Worm (Caenorhabditis elegans) whole organism, young adult: ENCODE data around the gene txt-9.

Experiments used
- B0035.1 ChIP-seq: sonication (generic microtip); optimal IDR thresholded peaks from 2 replicates; lab custom pipeline; 2016; ENCODE audit warnings: missing genetic modification characterization, mild to moderate bottlenecking, missing compliant biosample characterization, missing genotype, missing genetic modification reagents
- B0261.1 ChIP-seq: sonication (generic microtip); optimal IDR thresholded peaks from 2 replicates; lab custom pipeline; 2016; ENCODE audit warnings: mild to moderate bottlenecking, missing genetic modification characterization, moderate library complexity, missing compliant biosample characterization
- B0336.3 ChIP-seq: fragments of 200-800 bp; sonication (Bioruptor generic); IDR thresholded peaks from 2 replicates; pipeline ENCODE4 v1.3.6; 2022; ENCODE audit warnings: missing genetic modification characterization, missing compliant biosample characterization
- C06A6.2 ChIP-seq: fragments of 200-800 bp; sonication (Bioruptor generic); conservative IDR thresholded peaks from 2 replicates; pipeline ENCODE4 v1.3.6; 2022; ENCODE audit warnings: missing genetic modification characterization, missing compliant biosample characterization
- D2030.7 ChIP-seq: fragments of 200-800 bp; sonication (Bioruptor generic); IDR thresholded peaks from 2 replicates; pipeline ENCODE4 v1.3.6; 2022; ENCODE audit warnings: missing genetic modification reagents, missing genetic modification characterization, missing compliant biosample characterization
- F22D6.2 ChIP-seq: sonication (generic microtip); optimal IDR thresholded peaks from 2 replicates; lab custom pipeline; 2016; ENCODE audit warnings: mild to moderate bottlenecking, missing genetic modification characterization, missing compliant biosample characterization
- F33H1.4 ChIP-seq: fragments of 200-800 bp; sonication (Bioruptor generic); IDR thresholded peaks from 2 replicates; pipeline ENCODE4 v1.3.6; 2022; ENCODE audit warnings: missing genetic modification reagents, missing genetic modification characterization, missing compliant biosample characterization
- F37B4.10 ChIP-seq: fragments of 200-800 bp; sonication (Bioruptor generic); IDR thresholded peaks from 2 replicates; pipeline ENCODE4 v1.3.6; 2022; ENCODE audit warnings: missing genetic modification characterization, missing compliant biosample characterization
- F55B11.4 ChIP-seq: sonication (generic microtip); optimal IDR thresholded peaks from 2 replicates; lab custom pipeline; 2016; ENCODE audit warnings: missing compliant biosample characterization, missing genetic modification characterization, borderline replicate concordance; ENCODE audit not compliant: insufficient read depth
- Y53G8AR.9 ChIP-seq: fragments of 200-800 bp; sonication (Bioruptor generic); conservative IDR thresholded peaks from 2 replicates; pipeline ENCODE4 v1.3.6; 2022; ENCODE audit warnings: missing genetic modification reagents, missing genetic modification characterization, missing compliant biosample characterization
- aptf-3 ChIP-seq: fragments of 200-800 bp; sonication (Bioruptor generic); IDR thresholded peaks from 2 replicates; pipeline ENCODE4 v1.3.6; 2022; ENCODE audit warnings: missing genetic modification characterization, missing compliant biosample characterization
- atf-7 ChIP-seq: sonication (generic microtip); optimal IDR thresholded peaks from 2 replicates; lab custom pipeline; 2017; ENCODE audit warnings: mild to moderate bottlenecking, missing genetic modification characterization, missing compliant biosample characterization
- ceh-100 ChIP-seq: fragments of 200-800 bp; sonication (Bioruptor generic); IDR thresholded peaks from 2 replicates; pipeline ENCODE4 v1.3.6; 2022; ENCODE audit warnings: missing genetic modification reagents, missing genetic modification characterization, missing compliant biosample characterization
- ceh-58 ChIP-seq: fragments of 200-800 bp; sonication (Bioruptor generic); IDR thresholded peaks from 2 replicates; pipeline ENCODE4 v1.3.6; 2022; ENCODE audit warnings: missing genetic modification characterization, missing compliant biosample characterization
- ceh-79 ChIP-seq: sonication (generic microtip); optimal IDR thresholded peaks from 2 replicates; lab custom pipeline; 2017; ENCODE audit warnings: mild to moderate bottlenecking, missing genetic modification characterization, missing compliant biosample characterization
- chd-7 ChIP-seq: sonication (generic microtip); optimal IDR thresholded peaks from 2 replicates; lab custom pipeline; 2016; ENCODE audit warnings: mild to moderate bottlenecking, missing genetic modification characterization, moderate library complexity, missing compliant biosample characterization
- die-1 ChIP-seq: sonication (generic microtip); optimal IDR thresholded peaks from 2 replicates; lab custom pipeline; 2016; ENCODE audit warnings: missing genotype, mild to moderate bottlenecking, missing genetic modification characterization, missing compliant biosample characterization
- efl-1 ChIP-seq: fragments of 150-350 bp; optimal IDR thresholded peaks from 2 replicates; lab custom pipeline; 2014; ENCODE audit warnings: missing biosample characterization, missing genetic modification reagents, missing genetic modification characterization
- egl-18 ChIP-seq: fragments of 200-800 bp; sonication (Bioruptor generic); IDR thresholded peaks from 2 replicates; pipeline ENCODE4 v1.3.6; 2022; ENCODE audit warnings: missing genetic modification reagents, missing genetic modification characterization, missing compliant biosample characterization
- egrh-3 ChIP-seq: fragments of 200-800 bp; sonication (Bioruptor generic); IDR thresholded peaks from 2 replicates; pipeline ENCODE4 v1.3.6; 2022; ENCODE audit warnings: missing genetic modification reagents, missing genetic modification characterization, missing compliant biosample characterization
- ekl-4 ChIP-seq: fragments of 200-800 bp; sonication (Bioruptor generic); IDR thresholded peaks from 2 replicates; pipeline ENCODE4 v1.3.6; 2022; ENCODE audit warnings: missing genetic modification reagents, missing genetic modification characterization, missing compliant biosample characterization
- him-1 ChIP-seq: sonication (generic microtip); optimal IDR thresholded peaks from 2 replicates; lab custom pipeline; 2016; ENCODE audit warnings: missing genotype, missing genetic modification reagents, missing genetic modification characterization, missing compliant biosample characterization
- hlh-12 ChIP-seq: sonication (generic microtip); optimal IDR thresholded peaks from 2 replicates; lab custom pipeline; 2016; ENCODE audit warnings: missing genetic modification characterization, missing compliant biosample characterization
- hlh-26 ChIP-seq: fragments of 200-800 bp; sonication (Bioruptor generic); conservative IDR thresholded peaks from 2 replicates; pipeline ENCODE4 v1.3.6; 2022; ENCODE audit warnings: missing genetic modification reagents, missing genetic modification characterization, missing compliant biosample characterization
- hmg-20 ChIP-seq: fragments of 200-800 bp; sonication (Bioruptor generic); IDR thresholded peaks from 2 replicates; pipeline ENCODE4 v1.3.6; 2022; ENCODE audit warnings: missing genetic modification reagents, missing genetic modification characterization, missing compliant biosample characterization
- hrde-1 ChIP-seq: sonication (generic microtip); optimal IDR thresholded peaks from 2 replicates; lab custom pipeline; 2016; ENCODE audit warnings: missing genetic modification characterization, mild to moderate bottlenecking, missing compliant biosample characterization, moderate library complexity, missing genotype, missing genetic modification reagents, borderline replicate concordance
- hsf-1 ChIP-seq: fragments of 200-800 bp; sonication (Bioruptor generic); IDR thresholded peaks from 2 replicates; pipeline ENCODE4 v1.3.6; 2022; ENCODE audit warnings: missing genetic modification reagents, missing genetic modification characterization, missing compliant biosample characterization
- lin-40 ChIP-seq: sonication (generic microtip); optimal IDR thresholded peaks from 2 replicates; lab custom pipeline; 2016; ENCODE audit warnings: missing genetic modification characterization, mild to moderate bottlenecking, missing compliant biosample characterization, missing genotype, missing genetic modification reagents
- lin-54 ChIP-seq: fragments of 200-800 bp; sonication (Bioruptor generic); optimal IDR thresholded peaks from 2 replicates; lab custom pipeline; 2018; ENCODE audit warnings: mild to moderate bottlenecking, missing genetic modification characterization, missing compliant biosample characterization
- lsl-1 ChIP-seq: fragments of 200-800 bp; sonication (Bioruptor generic); optimal IDR thresholded peaks from 2 replicates; lab custom pipeline; 2018; ENCODE audit warnings: mild to moderate bottlenecking, missing genetic modification characterization, moderate library complexity, missing compliant biosample characterization
- mel-28 ChIP-seq: sonication (generic microtip); optimal IDR thresholded peaks from 2 replicates; lab custom pipeline; 2016; ENCODE audit warnings: borderline replicate concordance, mild to moderate bottlenecking, missing genetic modification characterization, missing compliant biosample characterization
- nhr-120 ChIP-seq: fragments of 200-800 bp; sonication (Bioruptor generic); IDR thresholded peaks from 2 replicates; pipeline ENCODE4 v1.3.6; 2022; ENCODE audit warnings: missing genetic modification characterization, missing compliant biosample characterization
- nhr-27 ChIP-seq: fragments of 200-800 bp; sonication (Bioruptor generic); optimal IDR thresholded peaks from 2 replicates; lab custom pipeline; 2018; ENCODE audit warnings: mild to moderate bottlenecking, missing genetic modification characterization, moderate library complexity, missing compliant biosample characterization
- nhr-80 ChIP-seq: sonication (generic microtip); optimal IDR thresholded peaks from 2 replicates; lab custom pipeline; 2016; ENCODE audit warnings: missing genetic modification characterization, missing compliant biosample characterization
- pbrm-1 ChIP-seq: fragments of 200-800 bp; sonication (Bioruptor generic); IDR thresholded peaks from 2 replicates; pipeline ENCODE4 v1.3.6; 2022; ENCODE audit warnings: missing genetic modification reagents, missing genetic modification characterization, missing compliant biosample characterization
- rcor-1 ChIP-seq: fragments of 200-800 bp; sonication (Bioruptor generic); IDR thresholded peaks from 2 replicates; pipeline ENCODE4 v1.3.6; 2022; ENCODE audit warnings: missing genetic modification reagents, missing genetic modification characterization, missing compliant biosample characterization
- repo-1 ChIP-seq: sonication (generic microtip); optimal IDR thresholded peaks from 2 replicates; lab custom pipeline; 2017; ENCODE audit warnings: mild to moderate bottlenecking, missing genetic modification characterization, missing compliant biosample characterization
- sea-2 ChIP-seq: fragments of 200-800 bp; sonication (Bioruptor generic); IDR thresholded peaks from 2 replicates; pipeline ENCODE4 v1.3.6; 2022; ENCODE audit warnings: missing genetic modification characterization, missing compliant biosample characterization
- snpc-1.3 ChIP-seq: sonication (generic microtip); optimal IDR thresholded peaks from 2 replicates; lab custom pipeline; 2017; ENCODE audit warnings: missing genetic modification characterization, mild to moderate bottlenecking, missing compliant biosample characterization, antibody characterized with exemption, moderate library complexity, missing genotype, missing genetic modification reagents; ENCODE audit not compliant: insufficient read depth
- snpc-4 ChIP-seq, 5 experiments: fragments of 150-350 bp in 1 of 5; sonication (generic microtip) in 4 of 5; optimal IDR thresholded peaks; 2 replicates each; lab custom pipeline; 2014 to 2018; ENCODE audit warnings: missing genetic modification characterization in 5 of 5, missing biosample characterization in 3 of 5, antibody characterized with exemption in 2 of 5, mild to moderate bottlenecking in 2 of 5, missing compliant biosample characterization in 2 of 5, missing genotype in 2 of 5, moderate library complexity in 2 of 5, missing genetic modification reagents in 1 of 5
- somi-1 ChIP-seq: fragments of 200-800 bp; sonication (Bioruptor generic); optimal IDR thresholded peaks from 2 replicates; lab custom pipeline; 2018; ENCODE audit warnings: mild to moderate bottlenecking, missing genetic modification characterization, missing compliant biosample characterization
- sptf-2 ChIP-seq: fragments of 200-800 bp; sonication (Bioruptor generic); optimal IDR thresholded peaks from 2 replicates; lab custom pipeline; 2018; ENCODE audit warnings: mild to moderate bottlenecking, missing genetic modification characterization, missing compliant biosample characterization
- tlf-1 ChIP-seq: fragments of 200-800 bp; sonication (Bioruptor generic); optimal IDR thresholded peaks from 2 replicates; lab custom pipeline; 2018; ENCODE audit warnings: mild to moderate bottlenecking, missing genetic modification characterization, missing compliant biosample characterization
- unc-130 ChIP-seq: sonication (generic microtip); optimal IDR thresholded peaks from 2 replicates; lab custom pipeline; 2016; ENCODE audit warnings: missing genetic modification reagents, missing genetic modification characterization, missing compliant biosample characterization
- unc-62 ChIP-seq: fragments of 150-350 bp; optimal IDR thresholded peaks from 2 replicates; lab custom pipeline; 2014; ENCODE audit warnings: missing biosample characterization, missing genetic modification reagents, missing genetic modification characterization

txt-9 gene

DNA sequence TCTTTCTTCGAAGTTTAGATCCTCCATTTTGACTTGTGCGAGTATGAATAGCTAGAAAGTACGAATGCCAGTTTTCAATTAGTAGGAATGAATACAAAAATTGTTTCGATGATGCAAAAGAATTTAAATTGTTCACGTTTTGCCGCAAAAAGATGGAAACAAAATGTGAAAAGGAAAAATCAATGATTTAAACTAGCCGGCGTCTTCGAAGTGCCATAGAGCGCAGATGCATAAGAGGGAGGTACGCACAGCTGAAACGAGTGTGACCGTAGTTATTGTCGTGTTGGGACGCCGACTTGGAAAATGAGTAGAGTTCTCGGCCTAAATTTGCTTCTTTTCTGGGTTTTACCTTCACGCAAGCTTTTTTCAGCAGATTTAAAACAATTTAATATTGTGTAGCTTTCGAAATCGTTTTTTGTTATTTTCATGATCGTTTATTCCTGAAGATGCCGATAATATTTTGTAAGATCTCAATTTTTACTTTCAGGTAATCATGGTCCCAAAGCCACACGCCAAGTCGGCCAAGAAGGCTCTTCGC lies 30.4 kb upstream of the txt-9 start, which contains the start of the genes ify-1 and rpl-22 (continued):
- TF ChIP-seq mel-28 (tag; lab: Kevin White, UChicago): no peak
- TF ChIP-seq F55B11.4 (tag; lab: Kevin White, UChicago): no peak
- TF ChIP-seq efl-1: peak; percentile 80
- TF ChIP-seq F37B4.10 (GFP tag; lab: Robert Waterston, UW): no peak
- peak; percentile 52; the same call in 1 of the 2 replicates for TF ChIP-seq Y53G8AR.9 (GFP tag; lab: Robert Waterston, UW)
- no peak for TF ChIP-seq nhr-120 (GFP tag; lab: Robert Waterston, UW)
- TF ChIP-seq nhr-80 (tag; lab: Kevin White, UChicago): peak; percentile 36
- TF ChIP-seq F33H1.4 (GFP tag; lab: Robert Waterston, UW): peak; percentile 96
- TF ChIP-seq tlf-1 (GFP tag; lab: Kevin White, UChicago): peak; percentile 85
- TF ChIP-seq unc-130: no peak
- TF ChIP-seq lin-40 (tag; lab: Kevin White, UChicago): peak; percentile 79
- no peak for TF ChIP-seq somi-1 (GFP tag; lab: Kevin White, UChicago)
- peak; percentile 90 for TF ChIP-seq ceh-100 (GFP tag; lab: Robert Waterston, UW)
- TF ChIP-seq chd-7 (tag; lab: Kevin White, UChicago): no peak
- TF ChIP-seq atf-7: no peak
- TF ChIP-seq him-1 (tag; lab: Kevin White, UChicago): no peak
- TF ChIP-seq ceh-58 (GFP tag; lab: Robert Waterston, UW): no peak
- no peak for TF ChIP-seq ceh-79 (tag; lab: Kevin White, UChicago)
- peak; percentile 48; the same call in 1 of the 2 replicates for TF ChIP-seq hmg-20 (GFP tag; lab: Robert Waterston, UW)
- TF ChIP-seq egrh-3: peak; percentile 77
- no peak for TF ChIP-seq hlh-26 (GFP tag; lab: Robert Waterston, UW)
- no peak for TF ChIP-seq hlh-12 (tag; lab: Kevin White, UChicago)

DNA sequence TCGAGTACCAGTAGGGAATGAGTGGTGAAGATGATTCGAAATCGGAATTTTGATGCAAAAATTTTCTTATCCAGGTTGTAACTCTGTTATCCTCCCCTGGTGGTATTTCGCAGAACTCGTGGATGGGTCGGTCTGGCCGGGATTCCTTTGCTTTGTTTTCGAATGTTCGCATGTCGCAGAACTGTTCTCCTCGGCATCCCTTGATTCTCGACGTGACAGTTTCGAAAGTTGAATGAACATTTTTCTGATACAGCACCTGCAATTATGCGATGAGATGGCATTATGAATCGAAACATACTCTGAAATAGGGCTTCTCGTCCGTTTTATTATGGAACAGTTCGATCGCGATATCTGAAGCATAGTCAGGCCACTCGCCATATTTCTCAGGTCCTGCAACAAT lies 29.3 kb upstream of the txt-9 start:
- TF ChIP-seq F22D6.2 (tag; lab: Kevin White, UChicago) (no peak), repo-1 (no peak), aptf-3 (no peak), B0261.1 (tag; lab: Kevin White, UChicago) (no peak), sptf-2 (GFP tag; lab: Kevin White, UChicago) (no peak), snpc-4 (GFP tag; optimal IDR thresholded peaks at IDR 0.05; lab: Kevin White, UChicago) (no peak), snpc-4 (tag; optimal IDR thresholded peaks at IDR 0.05; lab: Kevin White, UChicago) (peak in 1 of 4 experiments; percentile 73), him-1 (tag; lab: Kevin White, UChicago) (peak; percentile 26), F33H1.4 (GFP tag; lab: Robert Waterston, UW) (peak; percentile 12; the same call in 1 of the 2 replicates), sea-2 (GFP tag; lab: Robert Waterston, UW) (no peak), rcor-1 (GFP tag; lab: Robert Waterston, UW) (peak; percentile 49; the same call in 1 of the 2 replicates), lsl-1 (GFP tag; lab: Kevin White, UChicago) (peak; percentile 34), hlh-26 (GFP tag; lab: Robert Waterston, UW) (no peak), lin-54 (GFP tag; lab: Kevin White, UChicago) (peak; percentile 35), unc-62 (no peak), B0336.3 (GFP tag; lab: Robert Waterston, UW) (peak; percentile 89), nhr-120 (GFP tag; lab: Robert Waterston, UW) (no peak), egrh-3 (no peak), snpc-1.3 (tag; lab: Kevin White, UChicago) (no peak), die-1 (tag; lab: Kevin White, UChicago) (peak; percentile 26), efl-1 (peak; percentile 9), hsf-1 (GFP tag; lab: Robert Waterston, UW) (peak; percentile 65; the same call in 1 of the 2 replicates), egl-18 (GFP tag; lab: Robert Waterston, UW) (no peak), C06A6.2 (GFP tag; lab: Robert Waterston, UW) (no peak), ekl-4 (GFP tag; lab: Robert Waterston, UW) (peak; percentile 77; the same call in 1 of the 2 replicates), pbrm-1 (GFP tag; lab: Robert Waterston, UW) (peak; percentile 50; the same call in 1 of the 2 replicates), B0035.1 (tag; lab: Kevin White, UChicago) (no peak), D2030.7 (peak; percentile 29; the same call in 1 of the 2 replicates), unc-130 (peak; percentile 9), tlf-1 (GFP tag; lab: Kevin White, UChicago) (peak; percentile 10), hrde-1 (tag; lab: Kevin White, UChicago) (peak; percentile 33), nhr-27 (tag; lab: Kevin White, UChicago) (no peak)
